Worm (Caenorhabditis elegans): ENCODE data around the gene srlf-17.
A peak's percentile ranks its signal among the peaks of the same experiment; 100 is the strongest.

srlf-17 gene

ce11 chrIV:11109771-11110170, 7.3 kb upstream of the srlf-17 start, which contains the start of gene pigk-1:
Gene pigk-1 (minus strand): TSS chrIV:11110018.
- peak; percentile 12; the same call in 1 of the 2 replicates for TF ChIP-seq ctbp-1 (GFP tag; IDR thresholded peaks at IDR 0.05)
- peak; percentile 65 for TF ChIP-seq ama-1 (optimal IDR thresholded peaks at IDR 0.05)
- TF ChIP-seq pha-4 (GFP tag; IDR thresholded peaks at IDR 0.05) = peak; percentile 54; the same call in 1 of the 2 replicates
- TF ChIP-seq pha-4 (tag; optimal IDR thresholded peaks at IDR 0.05) = no peak
- TF ChIP-seq hmg-1.1 (GFP tag; IDR thresholded peaks at IDR 0.05) = 0 out of 2 replicates have a peak, but pooled peaks have one; percentile 15
- 0 out of 2 replicates have a peak, but pooled peaks have one; percentile 17 for TF ChIP-seq madf-9 (GFP tag; conservative IDR thresholded peaks at IDR 0.05)
- 0 out of 2 replicates have a peak, but pooled peaks have one; percentile 46 for TF ChIP-seq dmd-8 (GFP tag; IDR thresholded peaks at IDR 0.05)
- TF ChIP-seq snpc-4 (tag; optimal IDR thresholded peaks at IDR 0.05) = no peak
- TF ChIP-seq egl-43 (GFP tag; IDR thresholded peaks at IDR 0.05) = 0 out of 2 replicates have a peak, but pooled peaks have one; percentile 18
- TF ChIP-seq F49E8.2 (tag; optimal IDR thresholded peaks at IDR 0.05; ENCODE audit: borderline replicate concordance) = peak; percentile 58
- TF ChIP-seq nhr-11 (tag; optimal IDR thresholded peaks at IDR 0.05) = no peak
- peak in 1 of 2 experiments; percentile 27 for TF ChIP-seq ZK546.5 (tag; optimal IDR thresholded peaks at IDR 0.05)
- TF ChIP-seq daf-19 (GFP tag; conservative IDR thresholded peaks at IDR 0.05) = 0 out of 2 replicates have a peak, but pooled peaks have one; percentile 41
- TF ChIP-seq lin-38 (GFP tag; IDR thresholded peaks at IDR 0.05) = peak; percentile 52
- TF ChIP-seq Y48G9A.11 (GFP tag; IDR thresholded peaks at IDR 0.05) = peak; percentile 41; the same call in 1 of the 2 replicates
- TF ChIP-seq F26F4.8 (GFP tag; conservative IDR thresholded peaks at IDR 0.05) = no peak
- TF ChIP-seq dpl-1 (GFP tag; optimal IDR thresholded peaks at IDR 0.05) = no peak
- TF ChIP-seq snpc-1.2 (GFP tag; IDR thresholded peaks at IDR 0.05) = peak; percentile 62; the same call in 1 of the 2 replicates
- no peak for TF ChIP-seq nhr-77 (tag; optimal IDR thresholded peaks at IDR 0.05)

ce11 chrIV:11105724-11106123, 3.2 kb upstream of the srlf-17 start, which contains the start of gene srlf-24:
Gene srlf-24 (minus strand): TSS chrIV:11105824.
- TF ChIP-seq gei-8 (GFP tag; optimal IDR thresholded peaks at IDR 0.05) = no peak

ce11 chrIV:11103501-11103900, 993 bp upstream of the srlf-17 start:
- no peak for TF ChIP-seq fkh-10 (GFP tag; optimal IDR thresholded peaks at IDR 0.05)
- TF ChIP-seq nhr-28 (tag; optimal IDR thresholded peaks at IDR 0.05) = no peak
- TF ChIP-seq T20F7.1 (GFP tag; optimal IDR thresholded peaks at IDR 0.05) = no peak
- peak in 1 of 2 experiments; percentile 85 for TF ChIP-seq unc-62 (GFP tag; optimal IDR thresholded peaks at IDR 0.05 in 1 of 2)
- TF ChIP-seq unc-62 (tag; optimal IDR thresholded peaks at IDR 0.05) = no peak
- TF ChIP-seq nhr-10 (tag; optimal IDR thresholded peaks at IDR 0.05) = no peak

- no peak for TF ChIP-seq fos-1 (tag; optimal IDR thresholded peaks at IDR 0.05)
- no peak for TF ChIP-seq arid-1 (GFP tag; conservative IDR thresholded peaks at IDR 0.05)
- TF ChIP-seq pqm-1 (tag; optimal IDR thresholded peaks at IDR 0.05) = no peak
- no peak for TF ChIP-seq mep-1 (tag; optimal IDR thresholded peaks at IDR 0.05)
- TF ChIP-seq madf-9 (GFP tag; conservative IDR thresholded peaks at IDR 0.05) = no peak
These were observed 1.1 kb downstream of the srlf-17 start, which contains the start of gene srlf-18 for ce11 chrIV:11101383-11101782. Gene srlf-18 (minus strand): TSS chrIV:11101483.

- TF ChIP-seq unc-62 (GFP tag; optimal IDR thresholded peaks at IDR 0.05 in 1 of 2) (peak in 1 of 2 experiments; percentile 33), unc-62 (tag; optimal IDR thresholded peaks at IDR 0.05) (no peak), php-3 (GFP tag; IDR thresholded peaks at IDR 0.05) (no peak)
These were observed 2.2 kb downstream of the srlf-17 start, which contains the start of gene str-3 for ce11 chrIV:11100271-11100670. Gene str-3 (minus strand): TSS chrIV:11100371.

- TF ChIP-seq lin-13 (GFP tag; optimal IDR thresholded peaks at IDR 0.05) = no peak
- peak; percentile 76 for TF ChIP-seq nhr-76 (tag; optimal IDR thresholded peaks at IDR 0.05)
- no peak for TF ChIP-seq ztf-7 (tag; optimal IDR thresholded peaks at IDR 0.05)
- no peak for TF ChIP-seq lin-29 (GFP tag; IDR thresholded peaks at IDR 0.05)
- no peak for TF ChIP-seq pqm-1 (tag; optimal IDR thresholded peaks at IDR 0.05)
- TF ChIP-seq egl-43 (GFP tag; IDR thresholded peaks at IDR 0.05) = no peak
- TF ChIP-seq dmd-6 (GFP tag; IDR thresholded peaks at IDR 0.05) = no peak; the same call in 1 of the 2 replicates
These were observed 4.7 kb downstream of the srlf-17 start, which contains the start of gene M7.12 for ce11 chrIV:11097795-11098194. Gene M7.12 (minus strand): TSS chrIV:11097982.
